Fruit fly (Drosophila melanogaster) Kc167 (cell line): ENCODE measurements around the gene mRpL46.

ENCODE experiments used
- h ChIP-seq: fragments of >200 bp; optimal IDR thresholded peaks from 3 replicates; lab custom pipeline; 2018; ENCODE audit warnings: missing external identifiers
- insv ChIP-seq: fragments of >200 bp; optimal IDR thresholded peaks from 3 replicates; lab custom pipeline; 2018; ENCODE audit warnings: missing external identifiers
- psq ChIP-seq: fragments of >200 bp; optimal IDR thresholded peaks from 2 replicates; lab custom pipeline; 2017; ENCODE audit warnings: missing external identifiers

- TF ChIP-seq psq (lab: Kevin White, UChicago) (no peak), h (no peak), insv (no peak)
Measured at dm6 chr3L:1817405-1817804, 40.2 kb downstream of the mRpL46 start.
